Fruit fly (Drosophila melanogaster): ENCODE measurements around the gene Prosalpha2.

Gene Prosalpha2

DNA sequence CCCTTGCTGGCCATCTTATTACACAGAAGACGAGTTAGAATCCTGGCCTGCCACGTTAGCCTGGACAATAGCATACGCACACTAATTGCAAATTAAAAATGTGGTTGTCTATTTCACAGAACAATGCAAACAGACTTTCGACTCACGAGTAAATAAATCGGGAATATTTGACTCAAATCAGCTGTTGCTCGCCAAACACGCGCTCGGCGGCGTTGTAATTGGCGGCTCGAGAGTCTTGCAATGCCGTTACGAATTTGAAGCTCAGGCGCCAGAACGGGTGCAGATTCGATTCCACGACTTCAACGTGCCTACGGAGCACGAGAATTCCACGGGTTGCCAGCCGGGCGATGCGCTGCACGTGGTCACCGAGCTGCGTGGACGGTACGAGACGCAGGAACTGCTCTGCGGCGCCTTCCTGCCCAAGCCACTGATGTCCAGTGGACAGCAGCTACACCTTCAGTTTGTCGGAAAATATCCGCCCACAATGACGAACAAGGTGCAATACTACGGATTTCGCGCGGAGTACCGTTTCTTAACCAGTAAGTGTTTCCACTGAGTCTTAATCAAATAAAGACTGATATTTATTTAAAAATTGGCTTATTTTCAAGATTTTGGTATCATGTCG is 29.3 kb upstream of the Prosalpha2 start, which contains the start of gene DNAlig3 (continued):
- TF ChIP-seq pho (GFP tag; optimal IDR thresholded peaks at IDR 0.05), result no peak
- no peak for TF ChIP-seq CG4404 (GFP tag; IDR thresholded peaks at IDR 0.05)
- no peak for TF ChIP-seq GATAe (GFP tag; conservative IDR thresholded peaks at IDR 0.05)
- no peak for TF ChIP-seq Oaz (GFP tag; IDR thresholded peaks at IDR 0.05)
- no peak for TF ChIP-seq Aef1 (GFP tag; IDR thresholded peaks at IDR 0.05)
- no peak for TF ChIP-seq Lhr (GFP tag; optimal IDR thresholded peaks at IDR 0.05)
- TF ChIP-seq Mad (GFP tag; optimal IDR thresholded peaks at IDR 0.05), result no peak
- no peak; the same call in 2 of the 3 replicates for TF ChIP-seq CG34422 (GFP tag; IDR thresholded peaks at IDR 0.05)
- peak; percentile 60 for TF ChIP-seq Scr (GFP tag; IDR thresholded peaks at IDR 0.05; ENCODE audit: partially characterized antibody)
- peak; percentile 44 for TF ChIP-seq kni (GFP tag; optimal IDR thresholded peaks at IDR 0.05)
- no peak for TF ChIP-seq Nf-YB (GFP tag; optimal IDR thresholded peaks at IDR 0.05)
- no peak for TF ChIP-seq ash1 (GFP tag; optimal IDR thresholded peaks at IDR 0.05)
- TF ChIP-seq slp2 (GFP tag; optimal IDR thresholded peaks at IDR 0.05), result no peak
- TF ChIP-seq Dll (GFP tag; IDR thresholded peaks at IDR 0.05; ENCODE audit: partially characterized antibody), result peak; percentile 73
- no peak for TF ChIP-seq btn (GFP tag; optimal IDR thresholded peaks at IDR 0.05)
- TF ChIP-seq lola (GFP tag; optimal IDR thresholded peaks at IDR 0.05), result no peak
- no peak for TF ChIP-seq CrebB (tag; optimal IDR thresholded peaks at IDR 0.05)
- no peak for TF ChIP-seq CG3407 (GFP tag; optimal IDR thresholded peaks at IDR 0.05)
- TF ChIP-seq lilli (GFP tag; optimal IDR thresholded peaks at IDR 0.05), result no peak
- peak; percentile 37 for TF ChIP-seq dm (GFP tag; optimal IDR thresholded peaks at IDR 0.05)
- peak; percentile 40; the same call in 1 of the 2 replicates for TF ChIP-seq Dref (GFP tag; IDR thresholded peaks at IDR 0.05)
- TF ChIP-seq CG11456 (GFP tag; IDR thresholded peaks at IDR 0.05), result no peak
- TF ChIP-seq CG12942 (GFP tag; optimal IDR thresholded peaks at IDR 0.05), result no peak
- no peak for TF ChIP-seq H2.0 (GFP tag; IDR thresholded peaks at IDR 0.05)
- no peak for TF ChIP-seq CG10274 (GFP tag; optimal IDR thresholded peaks at IDR 0.05)
- no peak for TF ChIP-seq repo (GFP tag; optimal IDR thresholded peaks at IDR 0.05)
- TF ChIP-seq sr (GFP tag; IDR thresholded peaks at IDR 0.05), result no peak
- no peak for TF ChIP-seq cato (GFP tag; optimal IDR thresholded peaks at IDR 0.05; ENCODE audit: borderline replicate concordance)
- TF ChIP-seq CG2116 (GFP tag; optimal IDR thresholded peaks at IDR 0.05), result peak; percentile 32
- no peak for TF ChIP-seq pros (GFP tag; optimal IDR thresholded peaks at IDR 0.05)
- no peak for TF ChIP-seq Side (GFP tag; optimal IDR thresholded peaks at IDR 0.05)
- TF ChIP-seq gt (GFP tag; IDR thresholded peaks at IDR 0.05), result no peak
- no peak for TF ChIP-seq wor (GFP tag; IDR thresholded peaks at IDR 0.05)
- TF ChIP-seq yki (optimal IDR thresholded peaks at IDR 0.05), result no peak
- TF ChIP-seq CG3838 (GFP tag; optimal IDR thresholded peaks at IDR 0.05), result no peak
- no peak for TF ChIP-seq CG33213 (GFP tag; optimal IDR thresholded peaks at IDR 0.05)
- no peak for TF ChIP-seq Hr78 (GFP tag; optimal IDR thresholded peaks at IDR 0.05)
- TF ChIP-seq CG7963 (GFP tag; IDR thresholded peaks at IDR 0.05; ENCODE audit: partially characterized antibody), result no peak
- TF ChIP-seq vnd (GFP tag; IDR thresholded peaks at IDR 0.05; ENCODE audit: partially characterized antibody), result no peak
- TF ChIP-seq fu2 (GFP tag; optimal IDR thresholded peaks at IDR 0.05), result no peak
- TF ChIP-seq grn (GFP tag; optimal IDR thresholded peaks at IDR 0.05), result no peak
- no peak for TF ChIP-seq ken (GFP tag; IDR thresholded peaks at IDR 0.05)
- no peak for TF ChIP-seq sisA (GFP tag; IDR thresholded peaks at IDR 0.05)
- no peak for TF ChIP-seq lab (GFP tag; optimal IDR thresholded peaks at IDR 0.05)
- TF ChIP-seq CG2202 (tag; optimal IDR thresholded peaks at IDR 0.05), result no peak
- TF ChIP-seq Drgx (GFP tag; IDR thresholded peaks at IDR 0.05), result peak; percentile 49; the same call in 1 of the 2 replicates
- TF ChIP-seq CG6689 (GFP tag; IDR thresholded peaks at IDR 0.05), result no peak
- TF ChIP-seq CTCF (GFP tag; optimal IDR thresholded peaks at IDR 0.05), result peak; percentile 45
- no peak for TF ChIP-seq ara (GFP tag; IDR thresholded peaks at IDR 0.05)
- TF ChIP-seq sob (GFP tag; IDR thresholded peaks at IDR 0.05), result no peak
- TF ChIP-seq gfzf (GFP tag; optimal IDR thresholded peaks at IDR 0.05), result peak; percentile 27
- TF ChIP-seq ssp (GFP tag; IDR thresholded peaks at IDR 0.05), result no peak

All from whole organism, embryonic.